Worm (Caenorhabditis elegans): ENCODE measurements around the gene Y22D7AR.14.

The Y22D7AR.14 gene

ce11 chrIII:1666893-1667292, 22.9 kb downstream of the Y22D7AR.14 start:
- no peak for TF ChIP-seq snpc-4 (tag; optimal IDR thresholded peaks at IDR 0.05)
- no peak for TF ChIP-seq gmeb-1 (tag; optimal IDR thresholded peaks at IDR 0.05)
- TF ChIP-seq ceh-16 (tag; optimal IDR thresholded peaks at IDR 0.05): no peak
- no peak for TF ChIP-seq nhr-77 (tag; optimal IDR thresholded peaks at IDR 0.05)
- no peak for TF ChIP-seq nhr-25 (tag; optimal IDR thresholded peaks at IDR 0.05)

- TF ChIP-seq nhr-11 (tag; optimal IDR thresholded peaks at IDR 0.05) (no peak), elt-3 (tag; optimal IDR thresholded peaks at IDR 0.05) (no peak), ceh-82 (tag; optimal IDR thresholded peaks at IDR 0.05) (no peak), lin-39 (tag; optimal IDR thresholded peaks at IDR 0.05) (no peak), ama-1 (optimal IDR thresholded peaks at IDR 0.05) (no peak), mdl-1 (tag; optimal IDR thresholded peaks at IDR 0.05) (no peak), blmp-1 (tag; optimal IDR thresholded peaks at IDR 0.05; ENCODE audit: insufficient read depth) (no peak), zag-1 (tag; optimal IDR thresholded peaks at IDR 0.05) (no peak), dmd-4 (tag; optimal IDR thresholded peaks at IDR 0.05) (no peak), nhr-23 (tag; optimal IDR thresholded peaks at IDR 0.05) (no peak), nhr-6 (tag; optimal IDR thresholded peaks at IDR 0.05) (no peak), aly-2 (tag; optimal IDR thresholded peaks at IDR 0.05) (no peak), Y55F3AM.14 (GFP tag; optimal IDR thresholded peaks at IDR 0.05) (no peak), elt-1 (tag; optimal IDR thresholded peaks at IDR 0.05) (no peak), unc-62 (GFP tag; optimal IDR thresholded peaks at IDR 0.05) (no peak)
These were observed 24.0 kb downstream of the Y22D7AR.14 start, which contains the start of gene Y22D7AR.3 for ce11 chrIII:1665799-1666308. TSS of gene Y22D7AR.3 (minus strand) at chrIII:1665849.

ce11 chrIII:1665373-1665772, 24.5 kb downstream of the Y22D7AR.14 start:
- TF ChIP-seq nhr-129 (tag; optimal IDR thresholded peaks at IDR 0.05) (no peak), snpc-4 (tag; optimal IDR thresholded peaks at IDR 0.05) (no peak), C34F6.9 (tag; optimal IDR thresholded peaks at IDR 0.05) (no peak), lin-39 (tag; optimal IDR thresholded peaks at IDR 0.05) (no peak)

- TF ChIP-seq sem-4 (tag; optimal IDR thresholded peaks at IDR 0.05) (no peak), ZK546.5 (tag; optimal IDR thresholded peaks at IDR 0.05) (no peak), blmp-1 (tag; optimal IDR thresholded peaks at IDR 0.05; ENCODE audit: insufficient read depth) (no peak), gmeb-1 (tag; optimal IDR thresholded peaks at IDR 0.05) (no peak), ztf-4 (tag; optimal IDR thresholded peaks at IDR 0.05) (no peak), nhr-77 (tag; optimal IDR thresholded peaks at IDR 0.05) (no peak), nhr-12 (tag; optimal IDR thresholded peaks at IDR 0.05) (no peak), dmd-4 (tag; optimal IDR thresholded peaks at IDR 0.05) (no peak), lsy-2 (tag; optimal IDR thresholded peaks at IDR 0.05) (no peak), peb-1 (tag; optimal IDR thresholded peaks at IDR 0.05) (no peak), nhr-6 (tag; optimal IDR thresholded peaks at IDR 0.05) (no peak), Y55F3AM.14 (GFP tag; optimal IDR thresholded peaks at IDR 0.05) (no peak)
These were observed 25.0 kb downstream of the Y22D7AR.14 start, which contains the start of gene Y22D7AL.16 for ce11 chrIII:1664761-1665266. TSS of gene Y22D7AL.16 (minus strand) at chrIII:1665216.

- TF ChIP-seq nhr-23 (tag; optimal IDR thresholded peaks at IDR 0.05) (no peak), Y55F3AM.14 (GFP tag; optimal IDR thresholded peaks at IDR 0.05) (no peak), nhr-129 (tag; optimal IDR thresholded peaks at IDR 0.05) (no peak), zag-1 (tag; optimal IDR thresholded peaks at IDR 0.05) (no peak), F13H6.1 (tag; optimal IDR thresholded peaks at IDR 0.05) (no peak), skn-1 (tag; optimal IDR thresholded peaks at IDR 0.05) (no peak), snpc-4 (tag; optimal IDR thresholded peaks at IDR 0.05) (no peak)
These were observed 26.8 kb downstream of the Y22D7AR.14 start for ce11 chrIII:1663056-1663455.

ce11 chrIII:1662405-1662804, 27.4 kb downstream of the Y22D7AR.14 start:
- no peak for TF ChIP-seq nhr-10 (tag; optimal IDR thresholded peaks at IDR 0.05)
- TF ChIP-seq nhr-6 (tag; optimal IDR thresholded peaks at IDR 0.05): no peak
- TF ChIP-seq F13H6.1 (tag; optimal IDR thresholded peaks at IDR 0.05): no peak
- TF ChIP-seq nhr-237 (tag; optimal IDR thresholded peaks at IDR 0.05): no peak
- no peak for TF ChIP-seq mab-5 (tag; optimal IDR thresholded peaks at IDR 0.05)
- no peak for TF ChIP-seq nhr-23 (tag; optimal IDR thresholded peaks at IDR 0.05)
- TF ChIP-seq lsy-2 (tag; optimal IDR thresholded peaks at IDR 0.05): no peak
- no peak for TF ChIP-seq nhr-25 (tag; optimal IDR thresholded peaks at IDR 0.05)
- TF ChIP-seq elt-1 (tag; optimal IDR thresholded peaks at IDR 0.05): no peak
- TF ChIP-seq Y55F3AM.14 (GFP tag; optimal IDR thresholded peaks at IDR 0.05): no peak

Data from whole organism, L2 larva.